Fruit fly (Drosophila melanogaster) whole organism, pupa: ENCODE results near the gene faf.

Source experiments
- CG13204 ChIP-seq: fragments of 200-800 bp; sonication (Bioruptor generic); optimal IDR thresholded peaks from 2 replicates; lab custom pipeline; 2018; ENCODE audit warnings: missing biosample characterization, mild to moderate bottlenecking, missing genetic modification characterization, moderate library complexity
- CG14655 ChIP-seq: fragments of 200-800 bp; sonication (Bioruptor generic); optimal IDR thresholded peaks from 3 replicates; lab custom pipeline; 2017; ENCODE audit warnings: mild to moderate bottlenecking, missing biosample characterization, missing genetic modification reagents, missing genetic modification characterization
- CG15710 ChIP-seq: fragments of 200-800 bp; sonication (Bioruptor generic); optimal IDR thresholded peaks from 2 replicates; lab custom pipeline; 2018; ENCODE audit warnings: missing biosample characterization, mild to moderate bottlenecking, missing genetic modification characterization, moderate library complexity
- CG32121 ChIP-seq: fragments of 200-800 bp; sonication (Bioruptor generic); IDR thresholded peaks from 2 replicates; pipeline ENCODE4 v1.3.6; 2022; ENCODE audit warnings: missing biosample characterization, missing genetic modification characterization
- CG8301 ChIP-seq: fragments of 200-800 bp; sonication (Bioruptor generic); optimal IDR thresholded peaks from 2 replicates; lab custom pipeline; 2018; ENCODE audit warnings: missing biosample characterization, mild to moderate bottlenecking, missing genetic modification characterization
- D1 ChIP-seq: fragments of 200-800 bp; sonication (Bioruptor generic); optimal IDR thresholded peaks from 2 replicates; lab custom pipeline; 2018; ENCODE audit warnings: missing biosample characterization, mild to moderate bottlenecking, missing genetic modification characterization, moderate library complexity
- EcR ChIP-seq: fragments of 200-800 bp; sonication (Bioruptor generic); optimal IDR thresholded peaks from 3 replicates; lab custom pipeline; 2019; ENCODE audit warnings: missing biosample characterization, missing genetic modification characterization, mild to moderate bottlenecking, moderate library complexity, missing genetic modification reagents
- Ets98B ChIP-seq: fragments of 200-800 bp; sonication (Bioruptor generic); IDR thresholded peaks from 2 replicates; pipeline ENCODE4 v1.3.6; 2022; ENCODE audit warnings: missing biosample characterization, missing genetic modification characterization
- Snoo ChIP-seq: fragments of 200-800 bp; sonication (Bioruptor generic); optimal IDR thresholded peaks from 3 replicates; lab custom pipeline; 2017; ENCODE audit warnings: missing biosample characterization, mild to moderate bottlenecking, missing genetic modification characterization, inconsistent platforms
- rn ChIP-seq: fragments of 200-800 bp; sonication (Bioruptor generic); IDR thresholded peaks from 2 replicates; pipeline ENCODE4 v1.3.6; 2022; ENCODE audit warnings: missing biosample characterization, missing genetic modification characterization

DNA sequence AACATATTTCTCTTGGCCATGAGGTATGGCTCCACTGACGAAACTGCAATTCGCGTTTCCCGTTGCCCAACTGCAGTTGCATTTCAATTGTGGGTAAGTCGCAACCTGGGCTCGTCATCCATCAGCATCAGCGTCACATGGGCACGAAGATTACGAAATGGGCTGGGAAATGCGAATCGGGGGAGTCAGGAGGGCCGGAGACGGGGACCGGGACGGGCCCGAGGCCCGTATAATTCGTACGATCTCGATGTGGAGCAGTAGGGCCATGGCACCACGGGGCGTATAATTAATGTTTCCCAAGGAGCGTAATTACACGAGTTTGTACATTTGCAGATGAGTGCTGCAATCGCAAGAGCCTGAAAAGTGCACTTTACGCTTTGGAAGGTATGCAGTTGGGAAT, 11.7 kb upstream of the faf start:
- no peak for TF ChIP-seq rn
- no peak for TF ChIP-seq CG13204 (GFP tag; lab: Kevin White, UChicago)
- no peak for TF ChIP-seq CG15710 (tag; lab: Kevin White, UChicago)
- no peak for TF ChIP-seq Snoo (tag; lab: Kevin White, UChicago)
- TF ChIP-seq CG32121 = no peak
- TF ChIP-seq EcR (GFP tag; lab: Kevin White, UChicago) = no peak
- no peak for TF ChIP-seq CG14655 (GFP tag; lab: Kevin White, UChicago)
- no peak for TF ChIP-seq D1 (tag; lab: Kevin White, UChicago)
- TF ChIP-seq CG8301 (tag; lab: Kevin White, UChicago) = no peak
- TF ChIP-seq Ets98B (GFP tag; lab: Robert Waterston, UW) = no peak
